Worm (Caenorhabditis elegans): ENCODE results near the gene vps-36.

DNA sequence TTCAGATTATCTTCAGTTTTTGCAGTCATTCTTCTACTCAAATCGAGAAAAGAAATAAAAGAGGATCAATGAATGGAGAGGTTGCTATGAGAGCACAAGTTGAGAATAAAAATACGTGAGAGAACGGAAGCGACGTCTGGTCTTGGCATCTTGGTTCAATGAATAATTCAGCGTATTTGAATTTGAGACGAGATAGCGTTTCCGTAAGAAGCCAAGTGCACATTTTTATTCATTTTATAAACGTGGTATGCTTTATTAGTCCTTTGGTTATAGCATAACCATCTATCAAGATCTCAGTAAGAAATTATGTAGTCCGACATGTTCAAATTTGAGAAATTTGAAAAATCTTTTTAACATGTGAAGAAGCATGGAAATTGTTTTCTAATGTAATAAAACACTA is 42.1 kb downstream of the vps-36 start, which contains the start of gene F58B4.2:
- TF ChIP-seq cog-1 (tag; optimal IDR thresholded peaks at IDR 0.05) (no peak), med-1 (GFP tag; optimal IDR thresholded peaks at IDR 0.05; ENCODE audit: insufficient read depth) (no peak), ref-1 (GFP tag; conservative IDR thresholded peaks at IDR 0.05) (no peak), klf-2 (GFP tag; conservative IDR thresholded peaks at IDR 0.05) (no peak), T22C8.4 (GFP tag; IDR thresholded peaks at IDR 0.05) (no peak), flt-1 (GFP tag; IDR thresholded peaks at IDR 0.05) (no peak), tab-1 (GFP tag; IDR thresholded peaks at IDR 0.05) (no peak), ztf-23 (GFP tag; IDR thresholded peaks at IDR 0.05) (no peak)
